Worm (Caenorhabditis elegans) whole organism, early embryonic: ENCODE measurements around the gene C18E9.5.

Experiments
- B0310.2 ChIP-seq: sonication (generic microtip); optimal IDR thresholded peaks from 2 replicates; lab custom pipeline; 2016; ENCODE audit warnings: mild to moderate bottlenecking, missing genetic modification characterization, missing compliant biosample characterization
- F13C5.2 ChIP-seq: sonication (generic microtip); optimal IDR thresholded peaks from 2 replicates; lab custom pipeline; 2017; ENCODE audit warnings: mild to moderate bottlenecking, missing genetic modification characterization, inconsistent platforms, missing compliant biosample characterization
- aly-1 ChIP-seq: sonication (generic microtip); optimal IDR thresholded peaks from 2 replicates; lab custom pipeline; 2016; ENCODE audit warnings: missing genetic modification characterization, missing compliant biosample characterization
- ama-1 ChIP-seq: fragments of 150-350 bp; optimal IDR thresholded peaks from 2 replicates; lab custom pipeline; 2014
- ceh-13 ChIP-seq: fragments of 200-800 bp; sonication (Bioruptor generic); optimal IDR thresholded peaks from 2 replicates; lab custom pipeline; 2018; ENCODE audit warnings: mild to moderate bottlenecking, missing genetic modification characterization, missing compliant biosample characterization
- ceh-36 ChIP-seq: sonication (generic microtip); optimal IDR thresholded peaks from 2 replicates; lab custom pipeline; 2016; ENCODE audit warnings: missing genetic modification characterization, inconsistent platforms, missing compliant biosample characterization
- ets-7 ChIP-seq: sonication (generic microtip); optimal IDR thresholded peaks from 2 replicates; lab custom pipeline; 2016; ENCODE audit warnings: missing genotype, missing genetic modification characterization, missing compliant biosample characterization
- flt-1 ChIP-seq: fragments of 200-800 bp; sonication (Bioruptor generic); IDR thresholded peaks from 2 replicates; pipeline ENCODE4 v1.3.6; 2022; ENCODE audit warnings: missing genetic modification characterization, missing compliant biosample characterization
- hmbx-1 ChIP-seq: sonication (generic microtip); optimal IDR thresholded peaks from 2 replicates; lab custom pipeline; 2016; ENCODE audit warnings: mild to moderate bottlenecking, missing genetic modification characterization, missing compliant biosample characterization
- hmg-4 ChIP-seq: fragments of 200-800 bp; sonication (Bioruptor generic); optimal IDR thresholded peaks from 2 replicates; lab custom pipeline; 2018; ENCODE audit warnings: mild to moderate bottlenecking, missing genetic modification characterization, missing compliant biosample characterization
- hnd-1 ChIP-seq: sonication (generic microtip); optimal IDR thresholded peaks from 2 replicates; lab custom pipeline; 2016; ENCODE audit warnings: missing genetic modification characterization, missing compliant biosample characterization
- pes-1 ChIP-seq: fragments of 200-800 bp; sonication (Bioruptor generic); IDR thresholded peaks from 2 replicates; pipeline ENCODE4 v1.3.6; 2022; ENCODE audit warnings: missing genetic modification reagents, missing genetic modification characterization, missing compliant biosample characterization
- scrt-1 ChIP-seq: fragments of 200-800 bp; sonication (Bioruptor generic); IDR thresholded peaks from 2 replicates; pipeline ENCODE4 v1.3.6; 2022; ENCODE audit warnings: missing genetic modification characterization, missing compliant biosample characterization
- sea-1 ChIP-seq: fragments of 200-800 bp; sonication (Bioruptor generic); conservative IDR thresholded peaks from 2 replicates; pipeline ENCODE4 v1.3.6; 2022; ENCODE audit warnings: missing genetic modification characterization, missing compliant biosample characterization
- tbx-11 ChIP-seq: fragments of 200-800 bp; sonication (Bioruptor generic); IDR thresholded peaks from 2 replicates; pipeline ENCODE4 v1.3.6; 2022; ENCODE audit warnings: missing genetic modification characterization, missing compliant biosample characterization
- tbx-37 ChIP-seq: fragments of 200-800 bp; sonication (Bioruptor generic); conservative IDR thresholded peaks from 2 replicates; pipeline ENCODE4 v1.3.6; 2022; ENCODE audit warnings: missing genetic modification reagents, missing genetic modification characterization, missing compliant biosample characterization
- tra-4 ChIP-seq: sonication (generic microtip); optimal IDR thresholded peaks from 2 replicates; lab custom pipeline; 2017; ENCODE audit warnings: missing genetic modification characterization, missing compliant biosample characterization

C18E9.5 gene

ce11 chrII:8926451-8926850 is 43.3 kb upstream of the C18E9.5 start, which contains the start of gene B0457.2:
Gene B0457.2 (minus strand): TSS chrII:8926551.
- no peak for TF ChIP-seq hmbx-1 (tag; lab: Kevin White, UChicago)
- no peak for TF ChIP-seq F13C5.2 (tag; lab: Kevin White, UChicago)
- TF ChIP-seq B0310.2: no peak
- no peak for TF ChIP-seq flt-1
- no peak for TF ChIP-seq ceh-13
- TF ChIP-seq scrt-1: no peak
- no peak for TF ChIP-seq aly-1 (tag; lab: Kevin White, UChicago)
- TF ChIP-seq ceh-36 (tag; lab: Kevin White, UChicago): no peak
- no peak for TF ChIP-seq hmg-4 (GFP tag; lab: Kevin White, UChicago)
- no peak for TF ChIP-seq sea-1 (GFP tag; lab: Robert Waterston, UW)
- TF ChIP-seq tra-4 (tag; lab: Kevin White, UChicago): no peak
- no peak for TF ChIP-seq tbx-11
- TF ChIP-seq hnd-1 (tag; lab: Kevin White, UChicago): no peak
- TF ChIP-seq ets-7 (tag; lab: Kevin White, UChicago): no peak
- TF ChIP-seq tbx-37 (GFP tag; lab: Robert Waterston, UW): no peak
- no peak for TF ChIP-seq ama-1 (lab: Kevin White, UChicago)
- no peak for TF ChIP-seq pes-1 (GFP tag; lab: Robert Waterston, UW)

- peak; percentile 52; the same call in 1 of the 2 replicates for TF ChIP-seq flt-1
- TF ChIP-seq hmg-4 (GFP tag; lab: Kevin White, UChicago): no peak
- peak; percentile 25 for TF ChIP-seq ets-7 (tag; lab: Kevin White, UChicago)
- TF ChIP-seq tbx-37 (GFP tag; lab: Robert Waterston, UW): no peak
Observed at ce11 chrII:8927253-8927791, 42.5 kb upstream of the C18E9.5 start, which contains the start of gene cct-2. Gene cct-2 (plus strand): TSS chrII:8927741.

DNA sequence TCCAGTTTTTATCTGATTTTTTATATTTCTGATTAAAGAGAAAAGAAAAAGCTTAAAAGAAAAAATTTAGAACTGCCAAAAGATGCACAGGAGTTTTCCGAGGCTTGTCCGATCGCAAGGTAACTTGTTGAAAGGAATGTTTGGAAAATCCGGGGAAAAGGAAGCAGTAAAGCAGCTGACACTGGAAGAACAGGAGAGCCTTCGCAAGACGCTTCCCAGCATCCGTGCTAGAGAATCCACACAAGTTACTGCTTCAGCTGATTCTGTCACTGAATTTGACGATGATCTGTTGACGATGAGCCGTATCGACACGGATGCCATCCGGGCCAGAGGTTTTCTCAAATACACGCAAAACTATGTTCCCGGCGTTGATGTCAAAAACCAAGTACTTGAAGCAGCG is 40.0 kb upstream of the C18E9.5 start, which contains the start of gene mrpl-50:
TSS of gene mrpl-50 (plus strand) at position 71 of the 400 bp plus-strand sequence.
- peak; percentile 22 for TF ChIP-seq tra-4 (tag; lab: Kevin White, UChicago)
- TF ChIP-seq ceh-36 (tag; lab: Kevin White, UChicago): no peak

DNA sequence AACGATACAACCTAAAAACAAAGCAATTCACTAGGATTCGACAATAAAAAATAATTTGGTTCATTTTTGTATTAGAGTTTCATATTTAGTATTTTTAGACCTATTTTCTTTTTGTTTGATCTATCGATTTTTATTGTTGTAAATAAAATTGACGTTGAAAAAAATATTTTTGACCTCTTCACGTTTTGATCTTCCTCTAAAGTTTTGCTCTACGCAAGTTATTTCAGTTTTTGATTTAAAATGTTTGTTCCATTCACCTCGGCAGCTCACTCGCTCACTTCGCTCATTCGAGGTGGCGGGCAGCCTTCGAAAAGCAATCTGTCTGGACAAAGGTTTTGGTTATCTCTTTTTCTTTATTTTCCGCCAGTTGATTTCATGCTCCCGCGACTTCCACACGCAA is 39.0 kb upstream of the C18E9.5 start, which contains the start of gene enol-1:
TSS of gene enol-1 (plus strand) at position 235 of the 400 bp plus-strand sequence.
- no peak for TF ChIP-seq sea-1 (GFP tag; lab: Robert Waterston, UW)
- no peak for TF ChIP-seq aly-1 (tag; lab: Kevin White, UChicago)
- no peak for TF ChIP-seq tra-4 (tag; lab: Kevin White, UChicago)
- no peak for TF ChIP-seq ama-1 (lab: Kevin White, UChicago)
- no peak for TF ChIP-seq scrt-1
- TF ChIP-seq hmbx-1 (tag; lab: Kevin White, UChicago): no peak
- no peak for TF ChIP-seq tbx-37 (GFP tag; lab: Robert Waterston, UW)
- TF ChIP-seq tbx-11: no peak
- TF ChIP-seq ets-7 (tag; lab: Kevin White, UChicago): no peak
- no peak for TF ChIP-seq ceh-36 (tag; lab: Kevin White, UChicago)
- no peak for TF ChIP-seq pes-1 (GFP tag; lab: Robert Waterston, UW)
- TF ChIP-seq hnd-1 (tag; lab: Kevin White, UChicago): no peak
- no peak for TF ChIP-seq ceh-13
- TF ChIP-seq F13C5.2 (tag; lab: Kevin White, UChicago): no peak
- TF ChIP-seq B0310.2: no peak

DNA sequence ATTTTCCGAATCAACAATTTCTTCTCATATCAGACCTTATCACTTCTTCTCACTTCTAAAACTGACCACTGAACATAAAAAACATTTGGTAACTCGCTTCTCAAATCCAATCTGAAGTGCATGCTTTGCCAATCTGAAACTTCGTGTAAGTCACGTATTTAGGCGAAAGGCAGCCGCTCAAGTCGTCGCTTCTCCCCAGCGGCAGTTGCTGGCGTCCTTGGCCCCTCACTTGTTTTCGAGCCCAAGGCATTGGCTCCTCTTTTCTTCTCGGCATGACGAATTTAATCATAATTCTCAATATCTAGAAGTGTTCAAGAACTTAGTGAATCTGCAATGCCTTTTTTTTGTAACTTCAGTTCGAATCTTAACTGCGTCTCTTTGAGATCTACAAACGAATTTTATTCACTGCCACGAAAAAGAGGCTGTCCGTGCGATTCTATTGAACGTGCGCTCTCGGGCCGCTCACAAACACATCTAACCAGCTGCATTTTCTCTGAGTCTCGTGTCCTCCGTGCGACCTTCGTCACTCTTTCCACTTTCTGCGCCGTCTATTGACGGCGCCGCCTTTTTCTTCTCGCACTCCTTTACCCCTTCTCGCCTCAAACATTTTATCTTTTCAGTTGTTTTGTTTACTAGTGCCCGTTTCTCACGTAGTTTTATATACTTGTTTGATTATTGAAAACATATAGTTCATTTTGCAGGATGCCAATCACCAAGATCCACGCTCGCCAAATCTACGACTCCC is 38.2 kb upstream of the C18E9.5 start:
- TF ChIP-seq scrt-1 (no peak), flt-1 (no peak), tbx-37 (GFP tag; lab: Robert Waterston, UW) (no peak), hmbx-1 (tag; lab: Kevin White, UChicago) (no peak), ets-7 (tag; lab: Kevin White, UChicago) (no peak), pes-1 (GFP tag; lab: Robert Waterston, UW) (no peak), hmg-4 (GFP tag; lab: Kevin White, UChicago) (no peak), hnd-1 (tag; lab: Kevin White, UChicago) (no peak), tbx-11 (no peak), B0310.2 (no peak), tra-4 (tag; lab: Kevin White, UChicago) (no peak), ama-1 (lab: Kevin White, UChicago) (no peak), ceh-13 (no peak), ceh-36 (tag; lab: Kevin White, UChicago) (no peak), F13C5.2 (tag; lab: Kevin White, UChicago) (no peak), aly-1 (tag; lab: Kevin White, UChicago) (no peak), sea-1 (GFP tag; lab: Robert Waterston, UW) (no peak)

DNA sequence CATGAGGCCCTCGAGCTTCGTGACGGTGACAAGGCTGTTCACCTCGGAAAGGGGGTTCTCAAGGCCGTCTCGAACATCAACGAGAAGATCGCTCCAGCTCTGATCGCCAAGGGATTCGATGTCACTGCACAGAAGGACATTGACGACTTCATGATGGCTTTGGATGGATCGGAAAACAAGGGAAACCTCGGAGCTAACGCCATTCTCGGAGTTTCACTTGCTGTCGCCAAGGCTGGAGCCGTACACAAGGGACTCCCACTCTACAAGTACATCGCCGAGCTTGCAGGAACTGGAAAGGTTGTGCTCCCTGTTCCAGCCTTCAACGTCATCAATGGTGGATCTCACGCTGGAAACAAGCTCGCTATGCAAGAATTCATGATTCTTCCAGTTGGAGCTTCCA is 37.4 kb upstream of the C18E9.5 start:
- no peak for TF ChIP-seq tra-4 (tag; lab: Kevin White, UChicago)

- TF ChIP-seq sea-1 (GFP tag; lab: Robert Waterston, UW) (no peak), ama-1 (lab: Kevin White, UChicago) (no peak), scrt-1 (no peak), pes-1 (GFP tag; lab: Robert Waterston, UW) (no peak), tbx-11 (no peak), hmbx-1 (tag; lab: Kevin White, UChicago) (no peak), ceh-36 (tag; lab: Kevin White, UChicago) (no peak), ets-7 (tag; lab: Kevin White, UChicago) (no peak), hnd-1 (tag; lab: Kevin White, UChicago) (no peak), tbx-37 (GFP tag; lab: Robert Waterston, UW) (no peak), B0310.2 (no peak), aly-1 (tag; lab: Kevin White, UChicago) (no peak), hmg-4 (GFP tag; lab: Kevin White, UChicago) (no peak), tra-4 (tag; lab: Kevin White, UChicago) (no peak), flt-1 (no peak), ceh-13 (no peak), F13C5.2 (tag; lab: Kevin White, UChicago) (no peak)
Observed at ce11 chrII:8933693-8934432, 35.9 kb upstream of the C18E9.5 start, which contains the start of gene T21B10.3. Gene T21B10.3 (plus strand): TSS chrII:8934382.
